Worm (Caenorhabditis elegans): ENCODE measurements around the gene era-1.

The era-1 gene

DNA sequence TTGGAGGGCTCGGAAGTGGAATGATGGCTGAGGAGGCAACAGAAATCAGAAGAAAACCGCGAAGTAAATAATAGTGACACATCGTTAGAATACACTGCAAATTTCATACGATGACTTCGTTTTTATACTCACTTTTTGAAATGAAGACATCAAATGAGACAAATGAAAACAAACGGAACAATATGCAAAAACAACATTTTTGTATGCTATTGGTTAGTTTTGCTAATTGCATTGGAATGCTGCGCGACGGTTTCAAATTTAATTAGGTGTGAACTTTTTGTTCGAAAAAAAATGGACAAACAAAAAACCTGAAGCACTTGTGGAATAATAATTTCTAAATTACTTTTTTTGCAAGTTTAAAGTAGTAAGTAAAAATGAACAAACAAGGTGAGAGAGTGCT lies 30.1 kb downstream of the era-1 start, which contains the start of gene grl-8:
Gene grl-8, minus strand, starts transcription at position 101 of the 400 bp plus-strand sequence.
- TF ChIP-seq nhr-12 (tag; optimal IDR thresholded peaks at IDR 0.05) (no peak), elt-3 (tag; optimal IDR thresholded peaks at IDR 0.05) (no peak), nhr-25 (tag; optimal IDR thresholded peaks at IDR 0.05) (no peak), ceh-9 (tag; optimal IDR thresholded peaks at IDR 0.05) (no peak)

ce11 chrV:6736108-6736507 lies 33.3 kb downstream of the era-1 start:
- TF ChIP-seq nhr-23 (tag; optimal IDR thresholded peaks at IDR 0.05) = no peak
- TF ChIP-seq nhr-25 (tag; optimal IDR thresholded peaks at IDR 0.05) = peak; percentile 81

ce11 chrV:6736877-6737276 lies 34.0 kb downstream of the era-1 start:
- TF ChIP-seq skn-1 (tag; optimal IDR thresholded peaks at IDR 0.05) = no peak
- peak; percentile 77 for TF ChIP-seq nhr-25 (tag; optimal IDR thresholded peaks at IDR 0.05)
- TF ChIP-seq elt-1 (tag; optimal IDR thresholded peaks at IDR 0.05) = peak; percentile 79
- TF ChIP-seq zag-1 (tag; optimal IDR thresholded peaks at IDR 0.05) = no peak
- TF ChIP-seq lin-39 (tag; optimal IDR thresholded peaks at IDR 0.05) = no peak

DNA sequence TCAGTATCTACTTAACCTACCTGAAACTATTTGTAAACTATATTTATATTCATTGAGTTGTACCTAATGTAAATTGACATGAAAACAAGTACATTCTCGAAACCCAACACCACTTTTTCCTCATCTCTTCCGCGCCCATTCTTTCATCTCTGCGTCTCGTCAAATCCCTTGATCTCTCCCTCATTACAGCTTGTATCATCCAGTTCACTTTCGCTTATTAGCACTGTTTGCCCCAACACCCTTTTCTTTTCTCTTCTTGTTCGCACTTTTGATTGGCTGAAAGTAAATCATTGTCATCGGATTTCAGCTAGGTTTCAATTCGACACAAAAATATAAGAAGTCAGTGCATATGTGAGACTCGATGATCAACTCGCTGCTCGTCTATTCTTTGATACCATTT lies 41.9 kb downstream of the era-1 start, which contains the start of gene T25F10.3:
Gene T25F10.3, plus strand, starts transcription at position 308 of the 400 bp plus-strand sequence.
- TF ChIP-seq nhr-11 (tag; optimal IDR thresholded peaks at IDR 0.05) = no peak
- TF ChIP-seq nhr-25 (tag; optimal IDR thresholded peaks at IDR 0.05) = peak; percentile 41

DNA sequence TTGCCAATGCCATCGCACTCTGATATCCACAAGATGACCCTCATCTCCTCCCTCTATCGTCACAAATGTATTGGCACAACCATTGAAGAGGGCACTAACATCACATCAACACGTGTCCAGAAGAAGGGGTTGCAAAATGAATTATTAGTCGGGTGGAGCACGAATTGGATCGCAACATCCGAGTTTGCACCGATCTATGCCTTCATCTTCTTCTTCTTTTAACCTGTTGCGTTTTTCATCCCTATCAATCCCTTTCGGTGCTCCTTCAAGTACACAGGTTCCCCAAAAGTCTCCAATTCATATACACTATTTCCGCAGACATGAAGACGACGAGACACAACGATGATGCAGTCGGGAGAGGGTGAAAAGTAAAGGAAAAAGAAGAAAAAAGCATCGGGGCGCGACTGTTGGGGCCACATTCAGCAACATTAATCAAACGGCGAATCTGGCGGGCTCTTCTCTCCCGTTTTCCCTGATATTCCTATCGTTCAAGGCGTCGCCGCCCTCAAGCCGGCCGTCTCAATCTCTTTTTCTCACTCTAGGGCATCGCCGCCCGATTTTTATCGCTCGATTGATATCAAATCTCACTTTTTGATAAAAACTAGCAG lies 48.7 kb downstream of the era-1 start:
- TF ChIP-seq fkh-2 (tag; optimal IDR thresholded peaks at IDR 0.05) = no peak
- no peak for TF ChIP-seq ama-1 (optimal IDR thresholded peaks at IDR 0.05)
- TF ChIP-seq pha-4 (tag; optimal IDR thresholded peaks at IDR 0.05) = no peak
- no peak for TF ChIP-seq aly-2 (tag; optimal IDR thresholded peaks at IDR 0.05)
- no peak for TF ChIP-seq nhr-76 (tag; optimal IDR thresholded peaks at IDR 0.05)
- TF ChIP-seq lin-39 (tag; optimal IDR thresholded peaks at IDR 0.05) = no peak
- TF ChIP-seq nhr-23 (tag; optimal IDR thresholded peaks at IDR 0.05) = no peak
- no peak for TF ChIP-seq nhr-67 (tag; optimal IDR thresholded peaks at IDR 0.05)
- no peak for TF ChIP-seq unc-39 (tag; optimal IDR thresholded peaks at IDR 0.05)
- TF ChIP-seq ZK546.5 (tag; optimal IDR thresholded peaks at IDR 0.05) = no peak
- TF ChIP-seq daf-12 (tag; optimal IDR thresholded peaks at IDR 0.05) = no peak
- TF ChIP-seq nhr-12 (tag; optimal IDR thresholded peaks at IDR 0.05) = no peak
- no peak for TF ChIP-seq egl-27 (tag; optimal IDR thresholded peaks at IDR 0.05)
- TF ChIP-seq ztf-4 (tag; optimal IDR thresholded peaks at IDR 0.05) = no peak
- TF ChIP-seq nhr-28 (tag; optimal IDR thresholded peaks at IDR 0.05) = no peak
- no peak for TF ChIP-seq nhr-237 (tag; optimal IDR thresholded peaks at IDR 0.05)
- no peak for TF ChIP-seq R02D3.7 (tag; optimal IDR thresholded peaks at IDR 0.05)

DNA sequence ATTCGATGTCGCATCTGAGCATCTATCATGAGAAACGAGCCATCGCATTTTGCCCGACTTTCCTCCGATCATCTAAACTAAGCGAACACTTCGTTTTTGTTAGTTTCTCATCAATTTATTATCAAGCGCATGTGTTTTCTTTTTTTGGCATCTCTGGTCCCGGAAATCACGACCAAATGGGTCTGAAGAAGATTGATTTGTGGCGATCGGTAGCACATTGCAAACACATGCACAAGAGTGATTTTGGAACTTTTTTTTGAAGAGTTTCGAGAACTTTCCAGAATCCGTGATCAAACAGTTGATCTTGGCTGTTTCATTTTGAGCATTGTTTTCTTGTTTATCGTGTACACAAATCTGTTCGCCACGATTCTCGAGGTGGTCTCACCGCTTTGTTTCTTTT lies 50.4 kb downstream of the era-1 start:
- TF ChIP-seq sea-2 (GFP tag; optimal IDR thresholded peaks at IDR 0.05) = no peak
- TF ChIP-seq aly-2 (tag; optimal IDR thresholded peaks at IDR 0.05) = no peak
- no peak for TF ChIP-seq ceh-28 (tag; optimal IDR thresholded peaks at IDR 0.05)

Measured in whole organism, L3 larva.